Fruit fly (Drosophila melanogaster) whole organism, embryonic: Measurements from ENCODE around the gene dpr14.

Experiments used
- CG10147 ChIP-seq: fragments of 200-800 bp; sonication (Bioruptor generic); optimal IDR thresholded peaks from 2 replicates; lab custom pipeline; 2019; ENCODE audit warnings: missing biosample characterization, mild to moderate bottlenecking, missing genetic modification characterization, moderate library complexity
- CG11398 ChIP-seq: fragments of 200-800 bp; sonication (Bioruptor generic); optimal IDR thresholded peaks from 2 replicates; lab custom pipeline; 2016; ENCODE audit warnings: missing biosample characterization, missing genetic modification characterization
- CG12236 ChIP-seq: fragments of 200-800 bp; sonication (Bioruptor generic); optimal IDR thresholded peaks from 2 replicates; lab custom pipeline; 2016; ENCODE audit warnings: missing biosample characterization, missing genetic modification characterization
- CG12391 ChIP-seq: fragments of 200-800 bp; sonication (Bioruptor generic); optimal IDR thresholded peaks from 3 replicates; lab custom pipeline; 2018; ENCODE audit warnings: missing biosample characterization, mild to moderate bottlenecking, missing genetic modification characterization, moderate library complexity
- CG12659 ChIP-seq: fragments of 200-800 bp; sonication (Bioruptor generic); optimal IDR thresholded peaks from 3 replicates; lab custom pipeline; 2017; ENCODE audit warnings: mild to moderate bottlenecking, missing biosample characterization, missing genetic modification reagents, missing genetic modification characterization
- CG13424 ChIP-seq: fragments of 200-800 bp; sonication (Bioruptor generic); optimal IDR thresholded peaks from 2 replicates; lab custom pipeline; 2019; ENCODE audit warnings: missing biosample characterization, mild to moderate bottlenecking, missing genetic modification characterization, moderate library complexity
- CG14667 ChIP-seq: fragments of 200-800 bp; sonication (Bioruptor generic); IDR thresholded peaks from 2 replicates; pipeline ENCODE4 v1.3.6; 2022; ENCODE audit warnings: missing biosample characterization, missing genetic modification characterization
- CG15601 ChIP-seq: fragments of 200-800 bp; sonication (Bioruptor generic); optimal IDR thresholded peaks from 3 replicates; lab custom pipeline; 2019; ENCODE audit warnings: missing biosample characterization, mild to moderate bottlenecking, missing genetic modification characterization, moderate library complexity
- CG15696 ChIP-seq: fragments of 200-800 bp; sonication (Bioruptor generic); optimal IDR thresholded peaks from 2 replicates; lab custom pipeline; 2019; ENCODE audit warnings: missing biosample characterization, mild to moderate bottlenecking, missing genetic modification characterization, moderate library complexity
- CG1602 ChIP-seq: fragments of 200-800 bp; sonication (Bioruptor generic); optimal IDR thresholded peaks from 3 replicates; lab custom pipeline; 2016; ENCODE audit warnings: missing biosample characterization, missing genetic modification characterization
- CG18011 ChIP-seq: fragments of 200-800 bp; sonication (Bioruptor generic); optimal IDR thresholded peaks from 2 replicates; lab custom pipeline; 2017; ENCODE audit warnings: missing biosample characterization, missing genetic modification characterization, mild to moderate bottlenecking, moderate library complexity, missing genotype
- CG2120 ChIP-seq: fragments of 200-800 bp; sonication (Bioruptor generic); optimal IDR thresholded peaks from 3 replicates; lab custom pipeline; 2016; ENCODE audit warnings: missing biosample characterization, missing genetic modification characterization
- CG4282 ChIP-seq: fragments of 200-800 bp; sonication (Bioruptor generic); optimal IDR thresholded peaks from 2 replicates; lab custom pipeline; 2016; ENCODE audit warnings: missing biosample characterization, missing genetic modification characterization
- CG4328 ChIP-seq: fragments of 200-800 bp; sonication (Bioruptor generic); optimal IDR thresholded peaks from 3 replicates; lab custom pipeline; 2017; ENCODE audit warnings: missing biosample characterization, missing genetic modification reagents, missing genetic modification characterization
- CG8359 ChIP-seq: fragments of 200-800 bp; sonication (Bioruptor generic); optimal IDR thresholded peaks from 2 replicates; lab custom pipeline; 2017; ENCODE audit warnings: missing biosample characterization, mild to moderate bottlenecking, missing genetic modification characterization, borderline replicate concordance
- CG8924 ChIP-seq: fragments of 200-800 bp; optimal IDR thresholded peaks from 3 replicates; lab custom pipeline; 2019; ENCODE audit warnings: missing biosample characterization, mild to moderate bottlenecking, missing genetic modification characterization, moderate library complexity
- CG9437 ChIP-seq: fragments of 200-800 bp; sonication (Bioruptor generic); optimal IDR thresholded peaks from 2 replicates; lab custom pipeline; 2018; ENCODE audit warnings: missing biosample characterization, mild to moderate bottlenecking, missing genetic modification characterization
- CrebB ChIP-seq: fragments of 200-800 bp; sonication (Bioruptor generic); optimal IDR thresholded peaks from 3 replicates; lab custom pipeline; 2018; ENCODE audit warnings: missing biosample characterization, mild to moderate bottlenecking, missing genetic modification characterization
- D19A ChIP-seq: fragments of 200-800 bp; optimal IDR thresholded peaks from 3 replicates; lab custom pipeline; 2019; ENCODE audit warnings: missing biosample characterization, mild to moderate bottlenecking, missing genetic modification characterization, moderate library complexity
- Doc2 ChIP-seq: fragments of 200-800 bp; sonication (Bioruptor generic); IDR thresholded peaks from 2 replicates; pipeline ENCODE4 v1.3.6; 2022; ENCODE audit warnings: missing biosample characterization, missing genetic modification characterization
- E2f1 ChIP-seq: fragments of 200-800 bp; sonication (Bioruptor generic); IDR thresholded peaks from 2 replicates; pipeline ENCODE4 v1.3.6; 2022; ENCODE audit warnings: missing biosample characterization, missing genetic modification characterization
- Fer3 ChIP-seq: fragments of 200-800 bp; sonication (Bioruptor generic); optimal IDR thresholded peaks from 2 replicates; lab custom pipeline; 2018; ENCODE audit warnings: missing biosample characterization, mild to moderate bottlenecking, missing genetic modification characterization, moderate library complexity
- Hr39 ChIP-seq: fragments of >200 bp; optimal IDR thresholded peaks from 2 replicates; lab custom pipeline; 2017
- Hsf ChIP-seq: fragments of 200-800 bp; sonication (Bioruptor generic); optimal IDR thresholded peaks from 3 replicates; lab custom pipeline; 2016; ENCODE audit warnings: missing biosample characterization, missing genetic modification characterization
- Lhr ChIP-seq: fragments of 200-800 bp; sonication (Bioruptor generic); optimal IDR thresholded peaks from 3 replicates; lab custom pipeline; 2017; ENCODE audit warnings: mild to moderate bottlenecking, missing biosample characterization, missing genetic modification reagents, missing genetic modification characterization
- Nf-YC ChIP-seq: fragments of 200-800 bp; optimal IDR thresholded peaks from 3 replicates; lab custom pipeline; 2019; ENCODE audit warnings: missing biosample characterization, mild to moderate bottlenecking, missing genetic modification characterization, moderate library complexity
- Sin3A ChIP-seq: fragments of >200 bp; optimal IDR thresholded peaks from 2 replicates; lab custom pipeline; 2018
- Sry-β ChIP-seq: fragments of 200-800 bp; sonication (Bioruptor generic); optimal IDR thresholded peaks from 2 replicates; lab custom pipeline; 2018; ENCODE audit warnings: missing biosample characterization, mild to moderate bottlenecking, missing genetic modification characterization, moderate library complexity
- Xrp1 ChIP-seq: fragments of 200-800 bp; sonication (Bioruptor generic); IDR thresholded peaks from 2 replicates; pipeline ENCODE4 v1.3.6; 2022; ENCODE audit warnings: missing biosample characterization, missing genetic modification characterization
- ara ChIP-seq: fragments of 200-800 bp; sonication (Bioruptor generic); IDR thresholded peaks from 2 replicates; pipeline ENCODE4 v1.3.6; 2022; ENCODE audit warnings: missing biosample characterization, missing genetic modification characterization
- cad ChIP-seq: fragments of >200 bp; optimal IDR thresholded peaks from 2 replicates; lab custom pipeline; 2017; ENCODE audit warnings: missing biosample characterization, missing genetic modification characterization
- cas ChIP-seq: fragments of 200-800 bp; sonication (Bioruptor generic); IDR thresholded peaks from 2 replicates; pipeline ENCODE4 v1.3.6; 2022; ENCODE audit warnings: missing biosample characterization, missing genetic modification characterization
- caup ChIP-seq: fragments of 200-800 bp; sonication (Bioruptor generic); optimal IDR thresholded peaks from 3 replicates; lab custom pipeline; 2017; ENCODE audit warnings: missing biosample characterization, mild to moderate bottlenecking, missing genetic modification characterization, moderate library complexity; ENCODE audit not compliant: severe bottlenecking
- crol ChIP-seq: fragments of 200-800 bp; sonication (Bioruptor generic); IDR thresholded peaks from 2 replicates; pipeline ENCODE4 v1.3.6; 2022; ENCODE audit warnings: missing biosample characterization, missing genetic modification characterization
- crp ChIP-seq, 2 experiments: fragments of 200-800 bp; sonication (Bioruptor generic); optimal IDR thresholded peaks; 2 replicates in 1 of 2; 3 replicates in 1 of 2; lab custom pipeline; 2017; ENCODE audit warnings: missing biosample characterization in 2 of 2, missing genetic modification characterization in 2 of 2, mild to moderate bottlenecking in 1 of 2, moderate library complexity in 1 of 2
- dmrt99B ChIP-seq: fragments of 200-800 bp; sonication (Bioruptor generic); optimal IDR thresholded peaks from 2 replicates; lab custom pipeline; 2018; ENCODE audit warnings: missing biosample characterization, mild to moderate bottlenecking, missing genetic modification characterization, moderate library complexity
- exex ChIP-seq: fragments of 200-800 bp; sonication (Bioruptor generic); optimal IDR thresholded peaks from 4 replicates; lab custom pipeline; 2018; ENCODE audit warnings: missing biosample characterization, mild to moderate bottlenecking, missing genetic modification characterization, moderate library complexity
- grn ChIP-seq: fragments of 200-800 bp; sonication (Bioruptor generic); optimal IDR thresholded peaks from 3 replicates; lab custom pipeline; 2017; ENCODE audit warnings: missing biosample characterization, missing genetic modification characterization
- gt ChIP-seq: fragments of 200-800 bp; sonication (Bioruptor generic); IDR thresholded peaks from 2 replicates; pipeline ENCODE4 v1.3.6; 2022; ENCODE audit warnings: missing biosample characterization, missing genetic modification characterization
- ind ChIP-seq: fragments of 200-800 bp; sonication (Bioruptor generic); optimal IDR thresholded peaks from 3 replicates; lab custom pipeline; 2016; ENCODE audit warnings: missing biosample characterization, missing genetic modification characterization
- kah ChIP-seq: fragments of 200-800 bp; sonication (Bioruptor generic); optimal IDR thresholded peaks from 2 replicates; lab custom pipeline; 2018; ENCODE audit warnings: missing biosample characterization, mild to moderate bottlenecking, missing genetic modification characterization
- lov ChIP-seq, 2 experiments: fragments of 200-800 bp in 1 of 2; fragments of >200 bp in 1 of 2; sonication (Bioruptor generic) in 1 of 2; IDR thresholded peaks in 1 of 2; optimal IDR thresholded peaks in 1 of 2; 2 replicates in 1 of 2; 3 replicates in 1 of 2; pipeline versions ENCODE4 v1.3.6 to Lab custom; 2017 to 2022; ENCODE audit warnings: missing biosample characterization in 1 of 2, missing genetic modification characterization in 1 of 2
- mirr ChIP-seq: fragments of 200-800 bp; sonication (Bioruptor generic); optimal IDR thresholded peaks from 3 replicates; lab custom pipeline; 2018; ENCODE audit warnings: missing biosample characterization, mild to moderate bottlenecking, missing genetic modification characterization
- mld ChIP-seq: fragments of 200-800 bp; sonication (Bioruptor generic); IDR thresholded peaks from 3 replicates; pipeline ENCODE4 v1.3.6; 2022; ENCODE audit warnings: missing biosample characterization, missing genetic modification characterization; ENCODE audit not compliant: partially characterized antibody
- rib ChIP-seq: fragments of 200-800 bp; sonication (Bioruptor generic); IDR thresholded peaks from 2 replicates; pipeline ENCODE4 v1.3.6; 2022; ENCODE audit warnings: missing biosample characterization, missing genetic modification characterization
- slou ChIP-seq: fragments of 200-800 bp; sonication (Bioruptor generic); optimal IDR thresholded peaks from 3 replicates; lab custom pipeline; 2016; ENCODE audit warnings: missing biosample characterization, missing genetic modification characterization
- sr ChIP-seq: fragments of 200-800 bp; sonication (Bioruptor generic); IDR thresholded peaks from 3 replicates; pipeline ENCODE4 v1.3.6; 2022; ENCODE audit warnings: missing biosample characterization, missing genetic modification characterization
- stc ChIP-seq: fragments of 200-800 bp; sonication (Bioruptor generic); IDR thresholded peaks from 2 replicates; pipeline ENCODE4 v1.3.6; 2022; ENCODE audit warnings: missing biosample characterization, missing genetic modification characterization
- sug ChIP-seq: fragments of 200-800 bp; optimal IDR thresholded peaks from 2 replicates; lab custom pipeline; 2019; ENCODE audit warnings: missing biosample characterization, mild to moderate bottlenecking, missing genetic modification characterization, moderate library complexity
- tin ChIP-seq: fragments of 200-800 bp; sonication (Bioruptor generic); optimal IDR thresholded peaks from 3 replicates; lab custom pipeline; 2016; ENCODE audit warnings: missing biosample characterization, missing genetic modification characterization
- z ChIP-seq: fragments of 200-800 bp; sonication (Bioruptor generic); IDR thresholded peaks from 3 replicates; pipeline ENCODE4 v1.3.6; 2022; ENCODE audit warnings: missing biosample characterization, missing genetic modification characterization

Gene dpr14

DNA sequence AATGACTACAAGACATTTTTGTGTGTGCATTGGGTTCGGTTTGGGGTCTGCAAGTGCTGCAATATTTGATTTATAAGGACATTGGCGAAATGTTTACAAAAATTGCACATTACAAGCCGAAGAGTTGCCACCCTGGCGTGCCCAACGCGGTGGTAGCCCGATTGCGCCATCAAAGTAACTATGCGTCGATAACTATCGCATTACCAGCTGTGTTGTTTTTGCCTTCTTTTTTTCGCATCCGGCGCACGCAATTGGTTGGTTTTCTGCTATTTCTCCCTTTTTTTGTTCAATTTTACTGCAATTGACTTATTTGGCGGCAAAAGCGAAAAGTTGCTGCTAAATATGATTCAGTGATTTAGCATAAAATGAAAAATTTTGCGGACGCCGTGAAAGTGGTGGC, 26.6 kb upstream of the dpr14 start, which contains the start of gene RpS14b (continued):
- TF ChIP-seq sr (GFP tag; lab: Robert Waterston, UW) (peak; percentile 67), ara (GFP tag; lab: Robert Waterston, UW) (peak; percentile 56), Doc2 (GFP tag; lab: Robert Waterston, UW) (no peak), Sry-β (GFP tag; lab: Kevin White, UChicago) (no peak), CG13424 (peak; percentile 23), CG4328 (GFP tag; lab: Kevin White, UChicago) (peak; percentile 70), mld (GFP tag; lab: Robert Waterston, UW) (peak; percentile 52; the same call in 2 of the 3 replicates), CG1602 (no peak), CG9437 (GFP tag; lab: Kevin White, UChicago) (peak; percentile 28), cas (no peak; the same call in 1 of the 2 replicates), CG15696 (no peak), Fer3 (peak; percentile 58), CG10147 (GFP tag; lab: Kevin White, UChicago) (no peak), z (no peak), CG11398 (no peak), Lhr (GFP tag; lab: Kevin White, UChicago) (peak; percentile 51), CG8359 (no peak), lov (optimal IDR thresholded peaks at IDR 0.05; lab: Kevin White, UChicago) (no peak), lov (GFP tag; IDR thresholded peaks at IDR 0.05; lab: Robert Waterston, UW) (peak; percentile 79; the same call in 2 of the 3 replicates), slou (GFP tag; lab: Kevin White, UChicago) (peak; percentile 39), cad (GFP tag; lab: Kevin White, UChicago) (no peak), CG4282 (peak; percentile 42), CrebB (tag; lab: Kevin White, UChicago) (peak; percentile 72), dmrt99B (tag; lab: Kevin White, UChicago) (peak; percentile 10), ind (peak; percentile 40), E2f1 (GFP tag; lab: Robert Waterston, UW) (peak; percentile 36; the same call in 1 of the 2 replicates), CG12236 (no peak), CG12391 (tag; lab: Kevin White, UChicago) (peak; percentile 45), CG18011 (GFP tag; lab: Kevin White, UChicago) (peak; percentile 62), kah (peak; percentile 7), CG2120 (GFP tag; lab: Kevin White, UChicago) (peak; percentile 66), stc (peak; percentile 65; the same call in 1 of the 2 replicates), exex (tag; lab: Kevin White, UChicago) (no peak), CG14667 (GFP tag; lab: Robert Waterston, UW) (no peak), Hsf (peak; percentile 70), mirr (GFP tag; lab: Kevin White, UChicago) (peak; percentile 86), rib (GFP tag; lab: Robert Waterston, UW) (peak; percentile 78), sug (tag; lab: Kevin White, UChicago) (peak; percentile 65), grn (GFP tag; lab: Kevin White, UChicago) (peak; percentile 6), Xrp1 (GFP tag; lab: Robert Waterston, UW) (no peak), Nf-YC (tag; lab: Kevin White, UChicago) (peak; percentile 69), tin (GFP tag; lab: Kevin White, UChicago) (peak; percentile 45), Sin3A (lab: Kevin White, UChicago) (peak; percentile 46), caup (GFP tag; lab: Kevin White, UChicago) (peak; percentile 88), crp (GFP tag; optimal IDR thresholded peaks at IDR 0.05; lab: Kevin White, UChicago) (peak in 1 of 2 experiments; percentile 80), CG8924 (tag; lab: Kevin White, UChicago) (no peak), D19A (tag; lab: Kevin White, UChicago) (no peak), Hr39 (no peak), crol (GFP tag; lab: Robert Waterston, UW) (no peak), CG12659 (peak; percentile 90), gt (GFP tag; lab: Robert Waterston, UW) (no peak), CG15601 (peak; percentile 16)
